Worm (Caenorhabditis elegans): ENCODE data around the gene srbc-40.

ce11 chrV:741820-742219 is 22.2 kb upstream of the srbc-40 start, which contains the start of gene C05E4.7:
- TF ChIP-seq fkh-8 (tag; optimal IDR thresholded peaks at IDR 0.05) (no peak), blmp-1 (tag; optimal IDR thresholded peaks at IDR 0.05) (no peak), elt-3 (tag; optimal IDR thresholded peaks at IDR 0.05) (no peak), sox-4 (tag; optimal IDR thresholded peaks at IDR 0.05) (no peak), mdl-1 (tag; optimal IDR thresholded peaks at IDR 0.05) (no peak), ceh-63 (GFP tag; optimal IDR thresholded peaks at IDR 0.05) (no peak), mep-1 (tag; optimal IDR thresholded peaks at IDR 0.05) (no peak), elt-2 (tag; optimal IDR thresholded peaks at IDR 0.05) (no peak)

Measured in whole organism, L1 larva.